Worm (Caenorhabditis elegans): ENCODE results near the gene kin-21.

ce11 chrIV:9857952-9858488 is 25.3 kb downstream of the kin-21 start, which contains the start of gene npp-1:
- TF ChIP-seq him-1 (tag; optimal IDR thresholded peaks at IDR 0.05), result no peak
- TF ChIP-seq W03F9.2 (tag; optimal IDR thresholded peaks at IDR 0.05), result peak; percentile 75
